Worm (Caenorhabditis elegans) whole organism, young adult: ENCODE measurements around the gene rpn-6.2.

Experiments
- B0261.1 ChIP-seq: sonication (generic microtip); optimal IDR thresholded peaks from 2 replicates; lab custom pipeline; 2016; ENCODE audit warnings: mild to moderate bottlenecking, missing genetic modification characterization, moderate library complexity, missing compliant biosample characterization
- F10E7.11 ChIP-seq: sonication (generic microtip); optimal IDR thresholded peaks from 2 replicates; lab custom pipeline; 2017; ENCODE audit warnings: mild to moderate bottlenecking, missing genetic modification characterization, moderate library complexity, missing compliant biosample characterization
- F22D6.2 ChIP-seq: sonication (generic microtip); optimal IDR thresholded peaks from 2 replicates; lab custom pipeline; 2016; ENCODE audit warnings: mild to moderate bottlenecking, missing genetic modification characterization, missing compliant biosample characterization
- F23B12.7 ChIP-seq: sonication (generic microtip); optimal IDR thresholded peaks from 2 replicates; lab custom pipeline; 2017; ENCODE audit warnings: missing genetic modification characterization, mild to moderate bottlenecking, missing compliant biosample characterization, antibody characterized with exemption, moderate library complexity; ENCODE audit not compliant: insufficient read depth
- F33H1.4 ChIP-seq: fragments of 200-800 bp; sonication (Bioruptor generic); IDR thresholded peaks from 2 replicates; pipeline ENCODE4 v1.3.6; 2022; ENCODE audit warnings: missing genetic modification reagents, missing genetic modification characterization, missing compliant biosample characterization
- F52B5.7 ChIP-seq: sonication (generic microtip); optimal IDR thresholded peaks from 2 replicates; lab custom pipeline; 2016; ENCODE audit warnings: mild to moderate bottlenecking, missing genetic modification characterization, missing compliant biosample characterization
- F55B11.4 ChIP-seq: sonication (generic microtip); optimal IDR thresholded peaks from 2 replicates; lab custom pipeline; 2016; ENCODE audit warnings: missing compliant biosample characterization, missing genetic modification characterization, borderline replicate concordance; ENCODE audit not compliant: insufficient read depth
- F57A8.1 ChIP-seq: fragments of 200-800 bp; sonication (Bioruptor generic); optimal IDR thresholded peaks from 2 replicates; lab custom pipeline; 2018; ENCODE audit warnings: mild to moderate bottlenecking, missing genetic modification characterization, moderate library complexity, missing compliant biosample characterization
- Y53F4B.3 ChIP-seq: fragments of 200-800 bp; sonication (Bioruptor generic); IDR thresholded peaks from 2 replicates; pipeline ENCODE4 v1.3.6; 2022; ENCODE audit warnings: missing genetic modification reagents, missing genetic modification characterization, missing compliant biosample characterization
- Y67H2A.10 ChIP-seq: fragments of 200-800 bp; sonication (Bioruptor generic); conservative IDR thresholded peaks from 2 replicates; pipeline ENCODE4 v1.3.6; 2022; ENCODE audit warnings: missing genetic modification reagents, missing genetic modification characterization, missing compliant biosample characterization
- Y79H2A.3 ChIP-seq: fragments of 200-800 bp; sonication (Bioruptor generic); conservative IDR thresholded peaks from 2 replicates; pipeline ENCODE4 v1.3.6; 2022; ENCODE audit warnings: missing genetic modification reagents, missing genetic modification characterization, missing compliant biosample characterization
- Y95B8A.8 ChIP-seq: fragments of 200-800 bp; sonication (Bioruptor generic); IDR thresholded peaks from 2 replicates; pipeline ENCODE4 v1.3.6; 2022; ENCODE audit warnings: missing genetic modification reagents, missing genetic modification characterization, missing compliant biosample characterization
- aptf-2 ChIP-seq: fragments of 200-800 bp; sonication (Bioruptor generic); conservative IDR thresholded peaks from 2 replicates; pipeline ENCODE4 v1.3.6; 2022; ENCODE audit warnings: missing genetic modification reagents, missing genetic modification characterization, missing compliant biosample characterization
- atf-7 ChIP-seq: sonication (generic microtip); optimal IDR thresholded peaks from 2 replicates; lab custom pipeline; 2017; ENCODE audit warnings: mild to moderate bottlenecking, missing genetic modification characterization, missing compliant biosample characterization
- athp-1 ChIP-seq: sonication (generic microtip); optimal IDR thresholded peaks from 2 replicates; lab custom pipeline; 2017; ENCODE audit warnings: mild to moderate bottlenecking, missing genetic modification characterization, missing compliant biosample characterization
- bed-1 ChIP-seq: fragments of 200-800 bp; sonication (Bioruptor generic); IDR thresholded peaks from 2 replicates; pipeline ENCODE4 v1.3.6; 2022; ENCODE audit warnings: missing genetic modification reagents, missing genetic modification characterization, missing compliant biosample characterization
- cebp-1 ChIP-seq, 2 experiments: fragments of 200-800 bp in 1 of 2; sonication (Bioruptor generic) in 1 of 2; sonication (generic microtip) in 1 of 2; IDR thresholded peaks in 1 of 2; optimal IDR thresholded peaks in 1 of 2; 2 replicates each; pipeline versions ENCODE4 v1.3.6 to Lab custom; 2017 to 2022; ENCODE audit warnings: missing compliant biosample characterization in 2 of 2, missing genetic modification characterization in 2 of 2, mild to moderate bottlenecking in 1 of 2, missing genetic modification reagents in 1 of 2, moderate library complexity in 1 of 2
- ceh-40 ChIP-seq: fragments of 200-800 bp; sonication (Bioruptor generic); IDR thresholded peaks from 2 replicates; pipeline ENCODE4 v1.3.6; 2022; ENCODE audit warnings: missing genetic modification characterization, missing compliant biosample characterization
- ceh-91 ChIP-seq: fragments of 200-800 bp; sonication (Bioruptor generic); IDR thresholded peaks from 2 replicates; pipeline ENCODE4 v1.3.6; 2022; ENCODE audit warnings: missing genetic modification reagents, missing genetic modification characterization, missing compliant biosample characterization
- dox-1 ChIP-seq: fragments of 200-800 bp; sonication (Bioruptor generic); IDR thresholded peaks from 2 replicates; pipeline ENCODE4 v1.3.6; 2022; ENCODE audit warnings: missing genetic modification reagents, missing genetic modification characterization, missing compliant biosample characterization
- egl-44 ChIP-seq: fragments of 200-800 bp; sonication (Bioruptor generic); IDR thresholded peaks from 2 replicates; pipeline ENCODE4 v1.3.6; 2022; ENCODE audit warnings: missing genetic modification reagents, missing genetic modification characterization, missing compliant biosample characterization
- fkh-3 ChIP-seq: sonication (generic microtip); optimal IDR thresholded peaks from 2 replicates; lab custom pipeline; 2016; ENCODE audit warnings: mild to moderate bottlenecking, missing genetic modification characterization, missing compliant biosample characterization
- him-1 ChIP-seq: sonication (generic microtip); optimal IDR thresholded peaks from 2 replicates; lab custom pipeline; 2016; ENCODE audit warnings: missing genotype, missing genetic modification reagents, missing genetic modification characterization, missing compliant biosample characterization
- hmg-20 ChIP-seq: fragments of 200-800 bp; sonication (Bioruptor generic); IDR thresholded peaks from 2 replicates; pipeline ENCODE4 v1.3.6; 2022; ENCODE audit warnings: missing genetic modification reagents, missing genetic modification characterization, missing compliant biosample characterization
- hrde-1 ChIP-seq: sonication (generic microtip); optimal IDR thresholded peaks from 2 replicates; lab custom pipeline; 2016; ENCODE audit warnings: missing genetic modification characterization, mild to moderate bottlenecking, missing compliant biosample characterization, moderate library complexity, missing genotype, missing genetic modification reagents, borderline replicate concordance
- lag-1 ChIP-seq: fragments of 200-800 bp; sonication (Bioruptor generic); IDR thresholded peaks from 2 replicates; pipeline ENCODE4 v1.3.6; 2022; ENCODE audit warnings: missing genetic modification reagents, missing genetic modification characterization, missing compliant biosample characterization
- let-526 ChIP-seq: fragments of 200-800 bp; sonication (Bioruptor generic); IDR thresholded peaks from 2 replicates; pipeline ENCODE4 v1.3.6; 2022; ENCODE audit warnings: missing genetic modification reagents, missing genetic modification characterization, missing compliant biosample characterization
- lin-35 ChIP-seq, 3 experiments: fragments of 150-350 bp in 2 of 3; sonication (generic microtip) in 1 of 3; optimal IDR thresholded peaks; 2 replicates each; lab custom pipeline; 2014 to 2018; ENCODE audit warnings: missing biosample characterization in 3 of 3, missing genetic modification characterization in 3 of 3, missing genetic modification reagents in 3 of 3
- lsy-27 ChIP-seq: sonication (generic microtip); optimal IDR thresholded peaks from 2 replicates; lab custom pipeline; 2017; ENCODE audit warnings: missing genetic modification characterization, mild to moderate bottlenecking, missing compliant biosample characterization, antibody characterized with exemption, missing genotype, borderline replicate concordance; ENCODE audit not compliant: insufficient read depth
- madf-10 ChIP-seq: sonication (generic microtip); optimal IDR thresholded peaks from 2 replicates; lab custom pipeline; 2016; ENCODE audit warnings: mild to moderate bottlenecking, missing genetic modification characterization, missing compliant biosample characterization
- madf-6 ChIP-seq: fragments of 200-800 bp; sonication (Bioruptor generic); IDR thresholded peaks from 2 replicates; pipeline ENCODE4 v1.3.6; 2022; ENCODE audit warnings: missing genetic modification reagents, missing genetic modification characterization, missing compliant biosample characterization
- mxl-1 ChIP-seq: sonication (generic microtip); optimal IDR thresholded peaks from 2 replicates; lab custom pipeline; 2016; ENCODE audit warnings: missing genetic modification characterization, missing compliant biosample characterization
- nfya-1 ChIP-seq: sonication (generic microtip); optimal IDR thresholded peaks from 2 replicates; lab custom pipeline; 2017; ENCODE audit warnings: antibody characterized with exemption, missing compliant biosample characterization, missing genetic modification characterization, borderline replicate concordance; ENCODE audit not compliant: insufficient read depth
- nhr-179 ChIP-seq: sonication (generic microtip); optimal IDR thresholded peaks from 2 replicates; lab custom pipeline; 2016; ENCODE audit warnings: mild to moderate bottlenecking, missing genetic modification characterization, missing compliant biosample characterization
- nhr-27 ChIP-seq: fragments of 200-800 bp; sonication (Bioruptor generic); optimal IDR thresholded peaks from 2 replicates; lab custom pipeline; 2018; ENCODE audit warnings: mild to moderate bottlenecking, missing genetic modification characterization, moderate library complexity, missing compliant biosample characterization
- sea-2 ChIP-seq: fragments of 200-800 bp; sonication (Bioruptor generic); IDR thresholded peaks from 2 replicates; pipeline ENCODE4 v1.3.6; 2022; ENCODE audit warnings: missing genetic modification characterization, missing compliant biosample characterization
- snpc-1.1 ChIP-seq: sonication (generic microtip); optimal IDR thresholded peaks from 2 replicates; lab custom pipeline; 2017; ENCODE audit warnings: missing genetic modification characterization, mild to moderate bottlenecking, missing compliant biosample characterization, antibody characterized with exemption, moderate library complexity, missing genotype, missing genetic modification reagents; ENCODE audit not compliant: insufficient read depth
- snpc-3.4 ChIP-seq: sonication (generic microtip); optimal IDR thresholded peaks from 2 replicates; lab custom pipeline; 2017; ENCODE audit warnings: missing genetic modification characterization, mild to moderate bottlenecking, missing compliant biosample characterization, antibody characterized with exemption, moderate library complexity, missing genotype, missing genetic modification reagents
- snpc-4 ChIP-seq, 5 experiments: fragments of 150-350 bp in 1 of 5; sonication (generic microtip) in 4 of 5; optimal IDR thresholded peaks; 2 replicates each; lab custom pipeline; 2014 to 2018; ENCODE audit warnings: missing genetic modification characterization in 5 of 5, missing biosample characterization in 3 of 5, antibody characterized with exemption in 2 of 5, mild to moderate bottlenecking in 2 of 5, missing compliant biosample characterization in 2 of 5, missing genotype in 2 of 5, moderate library complexity in 2 of 5, missing genetic modification reagents in 1 of 5
- tbx-9 ChIP-seq: sonication (generic microtip); optimal IDR thresholded peaks from 2 replicates; lab custom pipeline; 2016; ENCODE audit warnings: borderline replicate concordance, missing genetic modification characterization, inconsistent platforms, missing compliant biosample characterization
- tlf-1 ChIP-seq: fragments of 200-800 bp; sonication (Bioruptor generic); optimal IDR thresholded peaks from 2 replicates; lab custom pipeline; 2018; ENCODE audit warnings: mild to moderate bottlenecking, missing genetic modification characterization, missing compliant biosample characterization
- unc-130 ChIP-seq: sonication (generic microtip); optimal IDR thresholded peaks from 2 replicates; lab custom pipeline; 2016; ENCODE audit warnings: missing genetic modification reagents, missing genetic modification characterization, missing compliant biosample characterization
- unc-62 ChIP-seq: fragments of 150-350 bp; optimal IDR thresholded peaks from 2 replicates; lab custom pipeline; 2014; ENCODE audit warnings: missing biosample characterization, missing genetic modification reagents, missing genetic modification characterization
- zfh-2 ChIP-seq: fragments of 200-800 bp; sonication (Bioruptor generic); conservative IDR thresholded peaks from 2 replicates; pipeline ENCODE4 v1.3.6; 2022; ENCODE audit warnings: missing genetic modification reagents, missing genetic modification characterization, missing compliant biosample characterization
- ztf-26 ChIP-seq: sonication (generic microtip); optimal IDR thresholded peaks from 2 replicates; lab custom pipeline; 2017; ENCODE audit warnings: missing genetic modification characterization, missing compliant biosample characterization

Gene rpn-6.2

ce11 chrIII:8978512-8979352 is 23.1 kb downstream of the rpn-6.2 start (continued):
- TF ChIP-seq F57A8.1 = no peak
- TF ChIP-seq madf-10 (tag; lab: Kevin White, UChicago) = no peak
- no peak for TF ChIP-seq snpc-1.1 (tag; lab: Kevin White, UChicago)
- TF ChIP-seq Y67H2A.10 (GFP tag; lab: Robert Waterston, UW) = no peak
- TF ChIP-seq atf-7 = no peak
- TF ChIP-seq F33H1.4 (GFP tag; lab: Robert Waterston, UW) = no peak
- TF ChIP-seq athp-1 (tag; lab: Kevin White, UChicago) = no peak
- TF ChIP-seq nhr-179 (tag; lab: Kevin White, UChicago) = no peak
- TF ChIP-seq nhr-27 (tag; lab: Kevin White, UChicago) = no peak
- TF ChIP-seq ceh-40 (GFP tag; lab: Robert Waterston, UW) = no peak
- no peak for TF ChIP-seq lag-1
- no peak for TF ChIP-seq tbx-9 (tag; lab: Kevin White, UChicago)
- no peak for TF ChIP-seq him-1 (tag; lab: Kevin White, UChicago)
- TF ChIP-seq sea-2 (GFP tag; lab: Robert Waterston, UW) = no peak
- no peak for TF ChIP-seq mxl-1
- no peak for TF ChIP-seq hrde-1 (tag; lab: Kevin White, UChicago)
- no peak for TF ChIP-seq F22D6.2 (tag; lab: Kevin White, UChicago)
- TF ChIP-seq unc-62 (GFP tag; lab: Kevin White, UChicago) = no peak
- no peak for TF ChIP-seq B0261.1 (tag; lab: Kevin White, UChicago)
- no peak for TF ChIP-seq snpc-3.4 (tag; lab: Kevin White, UChicago)
- TF ChIP-seq lsy-27 (tag; lab: Kevin White, UChicago) = no peak
- TF ChIP-seq F23B12.7 (tag; lab: Kevin White, UChicago) = no peak
- TF ChIP-seq nfya-1 (tag; lab: Kevin White, UChicago) = no peak
- no peak for TF ChIP-seq ztf-26 (tag; lab: Kevin White, UChicago)
- TF ChIP-seq ceh-91 (GFP tag; lab: Robert Waterston, UW) = no peak
- no peak for TF ChIP-seq aptf-2 (GFP tag; lab: Robert Waterston, UW)
- TF ChIP-seq cebp-1 (GFP tag; IDR thresholded peaks at IDR 0.05; lab: Robert Waterston, UW) = peak; percentile 33; the same call in 1 of the 2 replicates
- TF ChIP-seq cebp-1 (tag; optimal IDR thresholded peaks at IDR 0.05; lab: Kevin White, UChicago) = peak; percentile 71
- TF ChIP-seq tlf-1 (GFP tag; lab: Kevin White, UChicago) = no peak
- no peak for TF ChIP-seq Y79H2A.3 (GFP tag; lab: Robert Waterston, UW)
- no peak for TF ChIP-seq Y53F4B.3 (GFP tag; lab: Robert Waterston, UW)
- TF ChIP-seq fkh-3 = no peak
- TF ChIP-seq snpc-4 (GFP tag; optimal IDR thresholded peaks at IDR 0.05; lab: Kevin White, UChicago) = no peak
- TF ChIP-seq snpc-4 (tag; optimal IDR thresholded peaks at IDR 0.05; lab: Kevin White, UChicago) = no peak
- no peak for TF ChIP-seq F10E7.11 (tag; lab: Kevin White, UChicago)
- TF ChIP-seq bed-1 (GFP tag; lab: Robert Waterston, UW) = no peak
- no peak for TF ChIP-seq let-526 (GFP tag; lab: Robert Waterston, UW)
- TF ChIP-seq hmg-20 (GFP tag; lab: Robert Waterston, UW) = no peak
- no peak for TF ChIP-seq F55B11.4 (tag; lab: Kevin White, UChicago)
- 0 out of 2 replicates have a peak, but pooled peaks have one; percentile 22 for TF ChIP-seq Y95B8A.8 (GFP tag; lab: Robert Waterston, UW)
- TF ChIP-seq dox-1 (GFP tag; lab: Robert Waterston, UW) = no peak
- no peak for TF ChIP-seq madf-6 (GFP tag; lab: Robert Waterston, UW)
- TF ChIP-seq unc-130 (GFP tag; lab: Kevin White, UChicago) = no peak
- no peak for TF ChIP-seq zfh-2 (GFP tag; lab: Robert Waterston, UW)
- no peak for TF ChIP-seq F52B5.7
- peak in 1 of 3 experiments; percentile 31 for TF ChIP-seq lin-35 (GFP tag; optimal IDR thresholded peaks at IDR 0.05; lab: Kevin White, UChicago)
- TF ChIP-seq egl-44 (GFP tag; lab: Robert Waterston, UW) = no peak
